Fruit fly (Drosophila melanogaster): ENCODE measurements around the gene Uch.

The Uch gene

dm6 chr2L:2221649-2222150, 7.7 kb upstream of the Uch start (continued):
- TF ChIP-seq tin (GFP tag; optimal IDR thresholded peaks at IDR 0.05) (peak; percentile 93), amos (GFP tag; IDR thresholded peaks at IDR 0.05; ENCODE audit: partially characterized antibody) (no peak), CG18011 (GFP tag; optimal IDR thresholded peaks at IDR 0.05) (peak; percentile 91), crp (GFP tag; optimal IDR thresholded peaks at IDR 0.05) (peak in 1 of 2 experiments; percentile 73), NfI (GFP tag; optimal IDR thresholded peaks at IDR 0.05) (peak; percentile 96), Atf3 (GFP tag; optimal IDR thresholded peaks at IDR 0.05) (peak; percentile 92), Asciz (GFP tag; optimal IDR thresholded peaks at IDR 0.05) (peak; percentile 89), CG17361 (GFP tag; IDR thresholded peaks at IDR 0.05) (peak; percentile 95), danr (GFP tag; IDR thresholded peaks at IDR 0.05) (peak; percentile 96), grau (tag; optimal IDR thresholded peaks at IDR 0.05) (peak; percentile 95), CG17359 (tag; optimal IDR thresholded peaks at IDR 0.05) (peak; percentile 96), Opbp (GFP tag; IDR thresholded peaks at IDR 0.05; ENCODE audit: partially characterized antibody) (no peak), CTCF (GFP tag; optimal IDR thresholded peaks at IDR 0.05) (peak; percentile 41), Blimp-1 (GFP tag; optimal IDR thresholded peaks at IDR 0.05) (peak; percentile 91), CG2120 (GFP tag; optimal IDR thresholded peaks at IDR 0.05) (peak; percentile 99), CG12299 (tag; optimal IDR thresholded peaks at IDR 0.05) (peak; percentile 93), CG16779 (GFP tag; IDR thresholded peaks at IDR 0.05) (peak; percentile 96), tup (GFP tag; optimal IDR thresholded peaks at IDR 0.05) (peak; percentile 90), zen (tag; optimal IDR thresholded peaks at IDR 0.05) (peak; percentile 94), gfzf (GFP tag; optimal IDR thresholded peaks at IDR 0.05) (no peak), CG17612 (GFP tag; IDR thresholded peaks at IDR 0.05) (peak; percentile 93), CG10543 (GFP tag; optimal IDR thresholded peaks at IDR 0.05) (peak; percentile 95), luna (GFP tag; optimal IDR thresholded peaks at IDR 0.05) (peak; percentile 90), CHES-1-like (GFP tag; optimal IDR thresholded peaks at IDR 0.05) (peak; percentile 98), B-H1 (GFP tag; IDR thresholded peaks at IDR 0.05) (peak; percentile 97), CG8281 (tag; optimal IDR thresholded peaks at IDR 0.05) (peak; percentile 81), HLH4C (GFP tag; IDR thresholded peaks at IDR 0.05; ENCODE audit: partially characterized antibody) (no peak), CG6654 (GFP tag; optimal IDR thresholded peaks at IDR 0.05) (peak; percentile 81), CG10654 (GFP tag; optimal IDR thresholded peaks at IDR 0.05) (peak; percentile 91), MESR4 (GFP tag; optimal IDR thresholded peaks at IDR 0.05) (peak; percentile 68), lilli (GFP tag; optimal IDR thresholded peaks at IDR 0.05) (peak; percentile 96), eve (GFP tag; optimal IDR thresholded peaks at IDR 0.05) (peak in 1 of 2 experiments; percentile 4), ATbp (GFP tag; optimal IDR thresholded peaks at IDR 0.05) (peak; percentile 96), gcm (GFP tag; optimal IDR thresholded peaks at IDR 0.05) (peak; percentile 95), Sry-δ (GFP tag; optimal IDR thresholded peaks at IDR 0.05) (peak; percentile 51), gt (GFP tag; IDR thresholded peaks at IDR 0.05) (peak; percentile 91), gem (tag; optimal IDR thresholded peaks at IDR 0.05) (peak; percentile 99), Doc2 (GFP tag; IDR thresholded peaks at IDR 0.05) (peak; percentile 92), slou (GFP tag; optimal IDR thresholded peaks at IDR 0.05) (peak; percentile 92), CG2875 (GFP tag; optimal IDR thresholded peaks at IDR 0.05) (peak; percentile 94), dmrt99B (tag; optimal IDR thresholded peaks at IDR 0.05) (peak; percentile 96), abd-A (tag; optimal IDR thresholded peaks at IDR 0.05) (peak; percentile 48), CG6254 (GFP tag; optimal IDR thresholded peaks at IDR 0.05) (peak; percentile 80), E2f1 (GFP tag; IDR thresholded peaks at IDR 0.05) (peak; percentile 96), CG1792 (GFP tag; optimal IDR thresholded peaks at IDR 0.05) (peak; percentile 91), Gug (GFP tag; IDR thresholded peaks at IDR 0.05) (peak; percentile 94), CG11560 (tag; IDR thresholded peaks at IDR 0.05) (peak; percentile 92), Meics (GFP tag; optimal IDR thresholded peaks at IDR 0.05) (peak; percentile 97), btn (GFP tag; optimal IDR thresholded peaks at IDR 0.05) (peak; percentile 87), CG7963 (GFP tag; IDR thresholded peaks at IDR 0.05; ENCODE audit: partially characterized antibody) (no peak)
